Fruit fly (Drosophila melanogaster) whole organism, embryonic: Measurements from ENCODE around the gene Decay.
A peak's percentile ranks its signal among the peaks of the same experiment; 100 is the strongest.

Experiments used
- CG10321 ChIP-seq: fragments of 200-800 bp; sonication (Bioruptor generic); IDR thresholded peaks from 2 replicates; pipeline ENCODE4 v1.3.6; 2022; ENCODE audit warnings: missing biosample characterization, missing genetic modification characterization
- CG10979 ChIP-seq: fragments of 200-800 bp; sonication (Bioruptor generic); optimal IDR thresholded peaks from 2 replicates; lab custom pipeline; 2018; ENCODE audit warnings: missing biosample characterization, mild to moderate bottlenecking, missing genetic modification characterization, moderate library complexity
- CG13296 ChIP-seq: fragments of 200-800 bp; sonication (Bioruptor generic); optimal IDR thresholded peaks from 3 replicates; lab custom pipeline; 2018; ENCODE audit warnings: missing biosample characterization, mild to moderate bottlenecking, missing genetic modification characterization
- CG14014 ChIP-seq: fragments of 200-800 bp; sonication (Bioruptor generic); IDR thresholded peaks from 2 replicates; pipeline ENCODE4 v1.3.6; 2022; ENCODE audit warnings: missing biosample characterization, missing genetic modification characterization
- CG14710 ChIP-seq: fragments of 200-800 bp; sonication (Bioruptor generic); optimal IDR thresholded peaks from 3 replicates; lab custom pipeline; 2019; ENCODE audit warnings: missing biosample characterization, mild to moderate bottlenecking, missing genetic modification characterization, moderate library complexity
- CG15601 ChIP-seq: fragments of 200-800 bp; sonication (Bioruptor generic); optimal IDR thresholded peaks from 3 replicates; lab custom pipeline; 2019; ENCODE audit warnings: missing biosample characterization, mild to moderate bottlenecking, missing genetic modification characterization, moderate library complexity
- CG17186 ChIP-seq: fragments of 200-800 bp; sonication (Bioruptor generic); optimal IDR thresholded peaks from 3 replicates; lab custom pipeline; 2017; ENCODE audit warnings: missing biosample characterization, missing genetic modification reagents, missing genetic modification characterization
- CG18476 ChIP-seq: fragments of 200-800 bp; sonication (Bioruptor generic); optimal IDR thresholded peaks from 2 replicates; lab custom pipeline; 2016; ENCODE audit warnings: missing biosample characterization, mild to moderate bottlenecking, missing genetic modification characterization
- CG3407 ChIP-seq: fragments of 200-800 bp; sonication (Bioruptor generic); optimal IDR thresholded peaks from 2 replicates; lab custom pipeline; 2018; ENCODE audit warnings: missing biosample characterization, mild to moderate bottlenecking, missing genetic modification characterization
- CG4617 ChIP-seq: fragments of 200-800 bp; sonication (Bioruptor generic); optimal IDR thresholded peaks from 3 replicates; lab custom pipeline; 2016; ENCODE audit warnings: missing biosample characterization, missing genetic modification characterization, borderline replicate concordance
- CG6791 ChIP-seq: fragments of 200-800 bp; sonication (Bioruptor generic); IDR thresholded peaks from 3 replicates; pipeline ENCODE4 v1.3.6; 2022; ENCODE audit warnings: missing biosample characterization, missing genetic modification characterization; ENCODE audit not compliant: partially characterized antibody
- CG7556 ChIP-seq: fragments of 200-800 bp; sonication (Bioruptor generic); optimal IDR thresholded peaks from 2 replicates; lab custom pipeline; 2017; ENCODE audit warnings: missing biosample characterization, mild to moderate bottlenecking, missing genetic modification characterization
- CG7928 ChIP-seq: fragments of 200-800 bp; sonication (Bioruptor generic); optimal IDR thresholded peaks from 2 replicates; lab custom pipeline; 2017; ENCODE audit warnings: missing biosample characterization, mild to moderate bottlenecking, missing genetic modification characterization
- CG7963 ChIP-seq: fragments of 200-800 bp; sonication (Bioruptor generic); IDR thresholded peaks from 3 replicates; pipeline ENCODE4 v1.3.6; 2022; ENCODE audit warnings: missing biosample characterization, missing genetic modification characterization; ENCODE audit not compliant: partially characterized antibody
- CG8281 ChIP-seq: fragments of 200-800 bp; sonication (Bioruptor generic); optimal IDR thresholded peaks from 2 replicates; lab custom pipeline; 2018; ENCODE audit warnings: missing biosample characterization, mild to moderate bottlenecking, missing genetic modification characterization, moderate library complexity
- Camta ChIP-seq: fragments of 200-800 bp; sonication (Bioruptor generic); optimal IDR thresholded peaks from 2 replicates; lab custom pipeline; 2016; ENCODE audit warnings: missing biosample characterization, missing genetic modification characterization
- GATAe ChIP-seq: fragments of 200-800 bp; sonication (Bioruptor generic); conservative IDR thresholded peaks from 2 replicates; pipeline ENCODE4 v1.3.6; 2022; ENCODE audit warnings: missing biosample characterization, missing genetic modification characterization
- HLH4C ChIP-seq: fragments of 200-800 bp; sonication (Bioruptor generic); IDR thresholded peaks from 3 replicates; pipeline ENCODE4 v1.3.6; 2022; ENCODE audit warnings: missing biosample characterization, missing genetic modification characterization; ENCODE audit not compliant: partially characterized antibody
- MTF-1 ChIP-seq: fragments of 200-800 bp; sonication (Bioruptor generic); optimal IDR thresholded peaks from 2 replicates; lab custom pipeline; 2018; ENCODE audit warnings: missing biosample characterization, mild to moderate bottlenecking, missing genetic modification characterization, borderline replicate concordance
- Med ChIP-seq: fragments of 200-800 bp; sonication (Bioruptor generic); peaks from one replicate; lab custom pipeline; 2016; ENCODE audit warnings: missing biosample characterization, missing genetic modification characterization, mild to moderate bottlenecking, inconsistent platforms, moderate library complexity
- Mes4 ChIP-seq: fragments of 200-800 bp; sonication (Bioruptor generic); optimal IDR thresholded peaks from 2 replicates; lab custom pipeline; 2016; ENCODE audit warnings: missing biosample characterization, missing genetic modification characterization
- NC2α ChIP-seq: fragments of 200-800 bp; sonication (Bioruptor generic); optimal IDR thresholded peaks from 2 replicates; lab custom pipeline; 2016; ENCODE audit warnings: missing biosample characterization, missing genetic modification characterization
- NC2β ChIP-seq: fragments of 200-800 bp; sonication (Bioruptor generic); optimal IDR thresholded peaks from 2 replicates; lab custom pipeline; 2016; ENCODE audit warnings: missing biosample characterization, missing genetic modification characterization
- al ChIP-seq: fragments of 200-800 bp; sonication (Bioruptor generic); IDR thresholded peaks from 2 replicates; pipeline ENCODE4 v1.3.6; 2022; ENCODE audit warnings: missing biosample characterization, missing genetic modification characterization
- aop ChIP-seq: fragments of 200-800 bp; sonication (Bioruptor generic); IDR thresholded peaks from 2 replicates; pipeline ENCODE4 v1.3.6; 2022; ENCODE audit warnings: missing biosample characterization, missing genetic modification characterization
- ara ChIP-seq: fragments of 200-800 bp; sonication (Bioruptor generic); IDR thresholded peaks from 2 replicates; pipeline ENCODE4 v1.3.6; 2022; ENCODE audit warnings: missing biosample characterization, missing genetic modification characterization
- cato ChIP-seq: fragments of 200-800 bp; sonication (Bioruptor generic); optimal IDR thresholded peaks from 2 replicates; lab custom pipeline; 2016; ENCODE audit warnings: missing biosample characterization, missing genetic modification characterization, borderline replicate concordance
- ci ChIP-seq: fragments of 200-800 bp; sonication (Bioruptor generic); IDR thresholded peaks from 3 replicates; pipeline ENCODE4 v1.3.6; 2022; ENCODE audit warnings: missing biosample characterization, missing genetic modification characterization
- dati ChIP-seq: fragments of 200-800 bp; sonication (Bioruptor generic); IDR thresholded peaks from 2 replicates; pipeline ENCODE4 v1.3.6; 2022; ENCODE audit warnings: missing biosample characterization, missing genetic modification characterization
- dmrt99B ChIP-seq: fragments of 200-800 bp; sonication (Bioruptor generic); optimal IDR thresholded peaks from 2 replicates; lab custom pipeline; 2018; ENCODE audit warnings: missing biosample characterization, mild to moderate bottlenecking, missing genetic modification characterization, moderate library complexity
- en ChIP-seq: fragments of 200-800 bp; sonication (Bioruptor generic); optimal IDR thresholded peaks from 2 replicates; lab custom pipeline; 2016; ENCODE audit warnings: missing biosample characterization, missing genetic modification characterization
- ewg ChIP-seq: fragments of 200-800 bp; sonication (Bioruptor generic); optimal IDR thresholded peaks from 3 replicates; lab custom pipeline; 2017; ENCODE audit warnings: mild to moderate bottlenecking, missing biosample characterization, missing genetic modification reagents, missing genetic modification characterization
- fd3F ChIP-seq: fragments of 200-800 bp; sonication (Bioruptor generic); optimal IDR thresholded peaks from 2 replicates; lab custom pipeline; 2018; ENCODE audit warnings: missing biosample characterization, mild to moderate bottlenecking, missing genetic modification characterization, moderate library complexity
- grn ChIP-seq: fragments of 200-800 bp; sonication (Bioruptor generic); optimal IDR thresholded peaks from 3 replicates; lab custom pipeline; 2017; ENCODE audit warnings: missing biosample characterization, missing genetic modification characterization
- gt ChIP-seq: fragments of 200-800 bp; sonication (Bioruptor generic); IDR thresholded peaks from 2 replicates; pipeline ENCODE4 v1.3.6; 2022; ENCODE audit warnings: missing biosample characterization, missing genetic modification characterization
- klu ChIP-seq: fragments of 200-800 bp; sonication (Bioruptor generic); IDR thresholded peaks from 2 replicates; pipeline ENCODE4 v1.3.6; 2022; ENCODE audit warnings: missing biosample characterization, missing genetic modification characterization
- kni ChIP-seq: fragments of 200-800 bp; sonication (Bioruptor generic); optimal IDR thresholded peaks from 3 replicates; lab custom pipeline; 2017; ENCODE audit warnings: mild to moderate bottlenecking, missing biosample characterization, missing genetic modification reagents, missing genetic modification characterization
- lov ChIP-seq, 2 experiments: fragments of 200-800 bp in 1 of 2; fragments of >200 bp in 1 of 2; sonication (Bioruptor generic) in 1 of 2; IDR thresholded peaks in 1 of 2; optimal IDR thresholded peaks in 1 of 2; 2 replicates in 1 of 2; 3 replicates in 1 of 2; pipeline versions ENCODE4 v1.3.6 to Lab custom; 2017 to 2022; ENCODE audit warnings: missing biosample characterization in 1 of 2, missing genetic modification characterization in 1 of 2
- pho ChIP-seq: fragments of 200-800 bp; sonication (Bioruptor generic); optimal IDR thresholded peaks from 2 replicates; lab custom pipeline; 2016; ENCODE audit warnings: missing biosample characterization, missing genetic modification characterization
- schlank ChIP-seq: fragments of 200-800 bp; sonication (Bioruptor generic); optimal IDR thresholded peaks from 2 replicates; lab custom pipeline; 2018; ENCODE audit warnings: missing biosample characterization, mild to moderate bottlenecking, missing genetic modification characterization
- sd ChIP-seq: fragments of 200-800 bp; sonication (Bioruptor generic); optimal IDR thresholded peaks from 3 replicates; lab custom pipeline; 2018; ENCODE audit warnings: missing biosample characterization, mild to moderate bottlenecking, missing genetic modification characterization, moderate library complexity
- shn ChIP-seq: fragments of 200-800 bp; sonication (Bioruptor generic); optimal IDR thresholded peaks from 3 replicates; lab custom pipeline; 2016; ENCODE audit warnings: missing biosample characterization, missing genetic modification characterization
- slbo ChIP-seq: fragments of 200-800 bp; sonication (Bioruptor generic); IDR thresholded peaks from 2 replicates; pipeline ENCODE4 v1.3.6; 2022; ENCODE audit warnings: missing biosample characterization, missing genetic modification characterization
- stc ChIP-seq: fragments of 200-800 bp; sonication (Bioruptor generic); IDR thresholded peaks from 2 replicates; pipeline ENCODE4 v1.3.6; 2022; ENCODE audit warnings: missing biosample characterization, missing genetic modification characterization
- sug ChIP-seq: fragments of 200-800 bp; optimal IDR thresholded peaks from 2 replicates; lab custom pipeline; 2019; ENCODE audit warnings: missing biosample characterization, mild to moderate bottlenecking, missing genetic modification characterization, moderate library complexity
- tgo ChIP-seq: fragments of 200-800 bp; sonication (Bioruptor generic); IDR thresholded peaks from 3 replicates; pipeline ENCODE4 v1.3.6; 2022; ENCODE audit warnings: missing biosample characterization, missing genetic modification characterization
- unc-4 ChIP-seq: fragments of 200-800 bp; sonication (Bioruptor generic); IDR thresholded peaks from 2 replicates; pipeline ENCODE4 v1.3.6; 2022; ENCODE audit warnings: missing biosample characterization, missing genetic modification characterization; ENCODE audit not compliant: partially characterized antibody
- vvl ChIP-seq: fragments of 200-800 bp; sonication (Bioruptor generic); IDR thresholded peaks from 2 replicates; pipeline ENCODE4 v1.3.6; 2022; ENCODE audit warnings: missing biosample characterization, missing genetic modification characterization
- wek ChIP-seq: fragments of 200-800 bp; sonication (Bioruptor generic); optimal IDR thresholded peaks from 3 replicates; lab custom pipeline; 2018; ENCODE audit warnings: missing biosample characterization, mild to moderate bottlenecking, missing genetic modification characterization, moderate library complexity
- wor ChIP-seq: fragments of 200-800 bp; sonication (Bioruptor generic); IDR thresholded peaks from 2 replicates; pipeline ENCODE4 v1.3.6; 2022; ENCODE audit warnings: missing biosample characterization, missing genetic modification characterization
- zfh2 ChIP-seq: fragments of 200-800 bp; sonication (Bioruptor generic); optimal IDR thresholded peaks from 2 replicates; lab custom pipeline; 2016; ENCODE audit warnings: missing biosample characterization, missing genetic modification characterization

Gene Decay

DNA sequence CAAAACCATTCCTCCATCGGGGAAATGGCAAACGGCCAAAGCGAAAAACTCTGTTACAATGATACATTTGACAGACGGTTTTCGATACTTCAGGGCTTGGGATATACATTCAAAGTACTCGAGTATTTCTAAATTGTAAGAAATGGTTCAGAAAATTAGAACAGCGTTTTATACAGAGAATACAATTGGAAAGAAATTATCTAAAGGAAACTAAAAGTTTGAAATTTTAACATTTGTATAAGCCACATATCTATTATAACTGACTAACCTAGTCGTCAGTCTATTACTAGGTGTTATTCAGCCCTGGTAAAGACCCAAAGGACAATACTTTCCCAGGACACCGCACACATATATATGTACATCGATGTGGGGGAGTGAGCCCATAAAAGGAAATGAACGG lies 24.4 kb downstream of the Decay start (continued):
- peak; percentile 28 for TF ChIP-seq sug (tag; lab: Kevin White, UChicago)
- TF ChIP-seq sd (tag; lab: Kevin White, UChicago) = no peak
- TF ChIP-seq ci (GFP tag; lab: Robert Waterston, UW) = no peak
- TF ChIP-seq aop = no peak
- TF ChIP-seq CG7928 (GFP tag; lab: Kevin White, UChicago) = peak; percentile 71
- no peak for TF ChIP-seq CG18476
- TF ChIP-seq CG14710 (tag; lab: Kevin White, UChicago) = peak; percentile 8
- no peak for TF ChIP-seq unc-4
- TF ChIP-seq CG10979 (tag; lab: Kevin White, UChicago) = peak; percentile 41
- no peak for TF ChIP-seq cato (GFP tag; lab: Kevin White, UChicago)
- no peak for TF ChIP-seq MTF-1 (GFP tag; lab: Kevin White, UChicago)
- TF ChIP-seq CG13296 (GFP tag; lab: Kevin White, UChicago) = peak; percentile 47
- TF ChIP-seq Camta (GFP tag; lab: Kevin White, UChicago) = no peak
- no peak for TF ChIP-seq CG4617
- TF ChIP-seq shn = no peak
- no peak for TF ChIP-seq HLH4C (GFP tag; lab: Robert Waterston, UW)
- TF ChIP-seq GATAe = no peak
- no peak for TF ChIP-seq dati
- TF ChIP-seq ewg = no peak
- no peak for TF ChIP-seq CG15601 (tag; lab: Kevin White, UChicago)
- no peak for TF ChIP-seq NC2α (GFP tag; lab: Kevin White, UChicago)
- TF ChIP-seq CG10321 (GFP tag; lab: Robert Waterston, UW) = no peak
- TF ChIP-seq CG6791 (GFP tag; lab: Robert Waterston, UW) = no peak
- TF ChIP-seq vvl = no peak
- TF ChIP-seq CG8281 (tag; lab: Kevin White, UChicago) = no peak
- TF ChIP-seq slbo (GFP tag; lab: Robert Waterston, UW) = no peak
- TF ChIP-seq dmrt99B (tag; lab: Kevin White, UChicago) = no peak
- TF ChIP-seq CG7556 (GFP tag; lab: Kevin White, UChicago) = peak; percentile 61
- TF ChIP-seq wek = no peak
- TF ChIP-seq stc (GFP tag; lab: Robert Waterston, UW) = no peak
- TF ChIP-seq schlank (tag; lab: Kevin White, UChicago) = no peak
- no peak for TF ChIP-seq ara (GFP tag; lab: Robert Waterston, UW)
- no peak for TF ChIP-seq CG3407 (GFP tag; lab: Kevin White, UChicago)
- no peak for TF ChIP-seq zfh2 (GFP tag; lab: Kevin White, UChicago)
- TF ChIP-seq pho (GFP tag; lab: Kevin White, UChicago) = no peak
- TF ChIP-seq al = no peak
- TF ChIP-seq klu (GFP tag; lab: Robert Waterston, UW) = no peak
- no peak for TF ChIP-seq wor (GFP tag; lab: Robert Waterston, UW)
- TF ChIP-seq grn = no peak
- TF ChIP-seq CG17186 (GFP tag; lab: Kevin White, UChicago) = no peak
- TF ChIP-seq fd3F (GFP tag; lab: Kevin White, UChicago) = no peak
- TF ChIP-seq Med (GFP tag; lab: Kevin White, UChicago) = peak; percentile 56
- TF ChIP-seq NC2β = no peak
- no peak for TF ChIP-seq Mes4 (GFP tag; lab: Kevin White, UChicago)
- TF ChIP-seq tgo (GFP tag; lab: Robert Waterston, UW) = 0 out of 3 replicates have a peak, but pooled peaks have one; percentile 30
- TF ChIP-seq en (GFP tag; lab: Kevin White, UChicago) = no peak
- TF ChIP-seq gt = no peak
- TF ChIP-seq CG14014 = 0 out of 2 replicates have a peak, but pooled peaks have one; percentile 31
- no peak for TF ChIP-seq CG7963 (GFP tag; lab: Robert Waterston, UW)
- no peak for TF ChIP-seq kni (GFP tag; lab: Kevin White, UChicago)
- no peak for TF ChIP-seq lov (optimal IDR thresholded peaks at IDR 0.05; lab: Kevin White, UChicago)
- TF ChIP-seq lov (GFP tag; IDR thresholded peaks at IDR 0.05; lab: Robert Waterston, UW) = no peak
